Worm (Caenorhabditis elegans) whole organism, L1 larva: ENCODE results near the gene C52E2.5.

Source experiments
- F16B12.6 ChIP-seq: fragments of 150-350 bp; optimal IDR thresholded peaks from 2 replicates; lab custom pipeline; 2014; ENCODE audit warnings: missing biosample characterization, missing genetic modification characterization
- Y116A8C.19 ChIP-seq: sonication (generic microtip); optimal IDR thresholded peaks from 2 replicates; lab custom pipeline; 2016; ENCODE audit warnings: missing compliant biosample characterization, missing genetic modification characterization, borderline replicate concordance
- alr-1 ChIP-seq: fragments of 200-800 bp; sonication (Bioruptor generic); optimal IDR thresholded peaks from 2 replicates; lab custom pipeline; 2018; ENCODE audit warnings: borderline replicate concordance, mild to moderate bottlenecking, missing genetic modification characterization, missing compliant biosample characterization
- aly-2 ChIP-seq: fragments of 150-350 bp; optimal IDR thresholded peaks from 2 replicates; lab custom pipeline; 2014; ENCODE audit warnings: missing biosample characterization, missing genetic modification characterization
- ceh-63 ChIP-seq: fragments of 200-800 bp; sonication (Bioruptor generic); optimal IDR thresholded peaks from 2 replicates; lab custom pipeline; 2018; ENCODE audit warnings: mild to moderate bottlenecking, missing genetic modification characterization, missing compliant biosample characterization
- ces-1 ChIP-seq: fragments of 150-350 bp; optimal IDR thresholded peaks from 2 replicates; lab custom pipeline; 2014; ENCODE audit warnings: missing biosample characterization, missing genetic modification reagents, missing genetic modification characterization
- dsc-1 ChIP-seq: sonication (generic microtip); optimal IDR thresholded peaks from 2 replicates; lab custom pipeline; 2016; ENCODE audit warnings: mild to moderate bottlenecking, missing genetic modification characterization, missing compliant biosample characterization
- efl-1 ChIP-seq, 4 experiments: fragments of 150-350 bp; optimal IDR thresholded peaks in 3 of 4; peaks in 1 of 4; 1 replicate in 1 of 4; 2 replicates in 3 of 4; lab custom pipeline; 2014; ENCODE audit warnings: missing biosample characterization in 2 of 4, missing genetic modification characterization in 2 of 4, missing genetic modification reagents in 2 of 4
- efl-3 ChIP-seq: fragments of 200-800 bp; sonication (Bioruptor generic); optimal IDR thresholded peaks from 2 replicates; lab custom pipeline; 2018; ENCODE audit warnings: mild to moderate bottlenecking, missing genetic modification characterization, missing compliant biosample characterization
- elt-3 ChIP-seq, 6 experiments: fragments of 150-350 bp in 1 of 6; sonication (generic microtip); optimal IDR thresholded peaks; 2 replicates each; lab custom pipeline; 2017 to 2018; ENCODE audit warnings: missing biosample characterization in 6 of 6, missing genetic modification characterization in 6 of 6, inconsistent platforms in 1 of 6
- fkh-10 ChIP-seq: sonication (generic microtip); optimal IDR thresholded peaks from 2 replicates; lab custom pipeline; 2017; ENCODE audit warnings: missing biosample characterization, missing genetic modification reagents, missing genetic modification characterization
- fkh-4 ChIP-seq: sonication (generic microtip); optimal IDR thresholded peaks from 2 replicates; lab custom pipeline; 2016; ENCODE audit warnings: missing compliant biosample characterization, missing genetic modification characterization, borderline replicate concordance
- fkh-8 ChIP-seq: sonication (generic microtip); optimal IDR thresholded peaks from 2 replicates; lab custom pipeline; 2016; ENCODE audit warnings: mild to moderate bottlenecking, missing genetic modification characterization, missing compliant biosample characterization
- fos-1 ChIP-seq: fragments of 150-350 bp; optimal IDR thresholded peaks from 2 replicates; lab custom pipeline; 2014; ENCODE audit warnings: missing biosample characterization, missing genetic modification characterization
- hlh-17 ChIP-seq: fragments of 200-800 bp; sonication (Bioruptor generic); optimal IDR thresholded peaks from 2 replicates; lab custom pipeline; 2018; ENCODE audit warnings: missing genetic modification characterization, mild to moderate bottlenecking, missing compliant biosample characterization, moderate library complexity, borderline replicate concordance
- hlh-4 ChIP-seq: sonication (generic microtip); optimal IDR thresholded peaks from 2 replicates; lab custom pipeline; 2016; ENCODE audit warnings: mild to moderate bottlenecking, missing genetic modification characterization, missing compliant biosample characterization
- irx-1 ChIP-seq: sonication (generic microtip); optimal IDR thresholded peaks from 2 replicates; lab custom pipeline; 2016; ENCODE audit warnings: missing genetic modification characterization, missing compliant biosample characterization
- lin-15B ChIP-seq: fragments of 150-350 bp; sonication (generic microtip); optimal IDR thresholded peaks from 3 replicates; lab custom pipeline; 2014; ENCODE audit warnings: missing biosample characterization, missing genetic modification characterization
- lin-35 ChIP-seq, 2 experiments: fragments of 150-350 bp; optimal IDR thresholded peaks; 2 replicates each; lab custom pipeline; 2014; ENCODE audit warnings: missing biosample characterization in 2 of 2, missing genetic modification characterization in 2 of 2, missing genetic modification reagents in 2 of 2
- lsy-2 ChIP-seq, 2 experiments: fragments of 150-350 bp; optimal IDR thresholded peaks; 2 replicates each; lab custom pipeline; 2014; ENCODE audit warnings: missing biosample characterization in 2 of 2, missing genetic modification characterization in 2 of 2
- mab-9 ChIP-seq: fragments of 200-800 bp; sonication (Bioruptor generic); IDR thresholded peaks from 2 replicates; pipeline ENCODE4 v1.3.6; 2022; ENCODE audit warnings: missing genetic modification reagents, missing genetic modification characterization, missing compliant biosample characterization
- mdl-1 ChIP-seq, 2 experiments: fragments of 150-350 bp; optimal IDR thresholded peaks; 2 replicates each; lab custom pipeline; 2014 to 2017; ENCODE audit warnings: missing biosample characterization in 2 of 2, missing genetic modification characterization in 2 of 2, inconsistent platforms in 1 of 2
- nhr-11 ChIP-seq: fragments of 150-350 bp; optimal IDR thresholded peaks from 2 replicates; lab custom pipeline; 2014; ENCODE audit warnings: missing biosample characterization, missing genetic modification characterization
- nhr-19 ChIP-seq: fragments of 200-800 bp; sonication (Bioruptor generic); conservative IDR thresholded peaks from 2 replicates; pipeline ENCODE4 v1.3.6; 2022; ENCODE audit warnings: missing genetic modification characterization, missing compliant biosample characterization
- nhr-71 ChIP-seq: sonication (generic microtip); optimal IDR thresholded peaks from 2 replicates; lab custom pipeline; 2016; ENCODE audit warnings: mild to moderate bottlenecking, missing genetic modification characterization, moderate library complexity, missing compliant biosample characterization
- nhr-76 ChIP-seq: sonication (generic microtip); optimal IDR thresholded peaks from 2 replicates; lab custom pipeline; 2017; ENCODE audit warnings: missing biosample characterization, missing genetic modification characterization
- pag-3 ChIP-seq: sonication (generic microtip); optimal IDR thresholded peaks from 2 replicates; lab custom pipeline; 2017; ENCODE audit warnings: missing genetic modification characterization, mild to moderate bottlenecking, missing compliant biosample characterization, antibody characterized with exemption, borderline replicate concordance; ENCODE audit not compliant: insufficient read depth
- pqm-1 ChIP-seq: sonication (generic microtip); optimal IDR thresholded peaks from 3 replicates; lab custom pipeline; 2017; ENCODE audit warnings: missing biosample characterization, missing genetic modification characterization
- skn-1 ChIP-seq: fragments of 150-350 bp; optimal IDR thresholded peaks from 2 replicates; lab custom pipeline; 2014; ENCODE audit warnings: missing biosample characterization, missing genetic modification characterization
- snpc-4 ChIP-seq: fragments of 150-350 bp; optimal IDR thresholded peaks from 2 replicates; lab custom pipeline; 2014; ENCODE audit warnings: missing biosample characterization, missing genetic modification characterization
- sup-37 ChIP-seq: fragments of 200-800 bp; sonication (Bioruptor generic); optimal IDR thresholded peaks from 2 replicates; lab custom pipeline; 2018; ENCODE audit warnings: mild to moderate bottlenecking, missing genetic modification characterization, missing compliant biosample characterization
- swsn-7 ChIP-seq: sonication (generic microtip); optimal IDR thresholded peaks from 2 replicates; lab custom pipeline; 2016; ENCODE audit warnings: missing genetic modification characterization, missing compliant biosample characterization
- tlp-1 ChIP-seq: fragments of 150-350 bp; optimal IDR thresholded peaks from 2 replicates; lab custom pipeline; 2014; ENCODE audit warnings: missing biosample characterization, missing genetic modification characterization
- unc-62 ChIP-seq: fragments of 150-350 bp; optimal IDR thresholded peaks from 2 replicates; lab custom pipeline; 2014; ENCODE audit warnings: missing biosample characterization, missing genetic modification reagents, missing genetic modification characterization
- unc-86 ChIP-seq: sonication (generic microtip); optimal IDR thresholded peaks from 2 replicates; lab custom pipeline; 2016; ENCODE audit warnings: missing genetic modification characterization, missing compliant biosample characterization
- vab-15 ChIP-seq: sonication (generic microtip); optimal IDR thresholded peaks from 2 replicates; lab custom pipeline; 2017; ENCODE audit warnings: missing genotype, mild to moderate bottlenecking, missing genetic modification characterization, missing compliant biosample characterization
- zag-1 ChIP-seq: fragments of 150-350 bp; optimal IDR thresholded peaks from 2 replicates; lab custom pipeline; 2014; ENCODE audit warnings: missing biosample characterization, missing genetic modification characterization
- ztf-11 ChIP-seq, 2 experiments: sonication (generic microtip); optimal IDR thresholded peaks; 2 replicates each; lab custom pipeline; 2016 to 2017; ENCODE audit warnings: missing genetic modification characterization in 2 of 2, missing biosample characterization in 1 of 2, missing compliant biosample characterization in 1 of 2
- ztf-4 ChIP-seq: fragments of 150-350 bp; optimal IDR thresholded peaks from 2 replicates; lab custom pipeline; 2014; ENCODE audit warnings: missing biosample characterization, missing genetic modification characterization

Gene C52E2.5

ce11 chrII:1884635-1885034 lies 41.9 kb upstream of the C52E2.5 start, which contains the start of gene math-6:
TSS of gene math-6 (minus strand) at chrII:1884735.
- TF ChIP-seq alr-1 (tag; lab: Kevin White, UChicago) (no peak), unc-86 (tag; lab: Kevin White, UChicago) (no peak), fos-1 (no peak), ztf-11 (tag; optimal IDR thresholded peaks at IDR 0.05; lab: Kevin White, UChicago) (no peak), elt-3 (tag; optimal IDR thresholded peaks at IDR 0.05; lab: Kevin White, UChicago) (no peak), Y116A8C.19 (no peak), dsc-1 (tag; lab: Kevin White, UChicago) (no peak), F16B12.6 (no peak), vab-15 (tag; lab: Kevin White, UChicago) (no peak), mab-9 (GFP tag; lab: Robert Waterston, UW) (no peak), nhr-76 (no peak), ztf-4 (tag; lab: Kevin White, UChicago) (no peak), snpc-4 (tag; lab: Kevin White, UChicago) (no peak), efl-1 (optimal IDR thresholded peaks at IDR 0.05; lab: Kevin White, UChicago) (no peak), efl-1 (GFP tag; optimal IDR thresholded peaks at IDR 0.05 in 1 of 2; lab: Kevin White, UChicago) (no peak), nhr-11 (no peak), mdl-1 (tag; optimal IDR thresholded peaks at IDR 0.05; lab: Kevin White, UChicago) (no peak), pqm-1 (tag; lab: Kevin White, UChicago) (no peak), lsy-2 (tag; optimal IDR thresholded peaks at IDR 0.05; lab: Kevin White, UChicago) (no peak), aly-2 (tag; lab: Kevin White, UChicago) (no peak)

ce11 chrII:1882705-1883104 lies 40.0 kb upstream of the C52E2.5 start, which contains the start of gene math-5:
TSS of gene math-5 (minus strand) at chrII:1882805.
- TF ChIP-seq nhr-71 = no peak
- TF ChIP-seq fos-1 = no peak
- no peak for TF ChIP-seq elt-3 (tag; optimal IDR thresholded peaks at IDR 0.05; lab: Kevin White, UChicago)
- no peak for TF ChIP-seq fkh-10 (GFP tag; lab: Kevin White, UChicago)
- TF ChIP-seq skn-1 (tag; lab: Kevin White, UChicago) = no peak
- TF ChIP-seq tlp-1 (tag; lab: Kevin White, UChicago) = no peak
- no peak for TF ChIP-seq sup-37 (GFP tag; lab: Kevin White, UChicago)
- TF ChIP-seq nhr-19 (GFP tag; lab: Robert Waterston, UW) = no peak
- no peak for TF ChIP-seq unc-62 (GFP tag; lab: Kevin White, UChicago)
- TF ChIP-seq lsy-2 (tag; optimal IDR thresholded peaks at IDR 0.05; lab: Kevin White, UChicago) = no peak
- TF ChIP-seq ces-1 (GFP tag; lab: Kevin White, UChicago) = no peak
- no peak for TF ChIP-seq dsc-1 (tag; lab: Kevin White, UChicago)
- no peak for TF ChIP-seq ceh-63 (GFP tag; lab: Kevin White, UChicago)
- no peak for TF ChIP-seq lin-35 (GFP tag; optimal IDR thresholded peaks at IDR 0.05; lab: Kevin White, UChicago)
- no peak for TF ChIP-seq hlh-4 (tag; lab: Kevin White, UChicago)
- TF ChIP-seq Y116A8C.19 = no peak

- TF ChIP-seq zag-1 (tag; lab: Kevin White, UChicago) (no peak), ces-1 (GFP tag; lab: Kevin White, UChicago) (no peak), fkh-8 (no peak)
Measured at ce11 chrII:1878663-1879062, 35.9 kb upstream of the C52E2.5 start, which contains the start of gene math-16. TSS of gene math-16 (minus strand) at chrII:1878763.

ce11 chrII:1875658-1876057 lies 32.9 kb upstream of the C52E2.5 start, which contains the start of gene math-13:
TSS of gene math-13 (plus strand) at chrII:1875958.
- TF ChIP-seq alr-1 (tag; lab: Kevin White, UChicago) (no peak), F16B12.6 (no peak), mab-9 (GFP tag; lab: Robert Waterston, UW) (no peak), pqm-1 (tag; lab: Kevin White, UChicago) (no peak), efl-3 (GFP tag; lab: Kevin White, UChicago) (no peak), lin-35 (GFP tag; optimal IDR thresholded peaks at IDR 0.05; lab: Kevin White, UChicago) (no peak), fkh-10 (GFP tag; lab: Kevin White, UChicago) (no peak), hlh-17 (GFP tag; lab: Kevin White, UChicago) (no peak), lin-15B (tag; lab: Kevin White, UChicago) (no peak), irx-1 (tag; lab: Kevin White, UChicago) (no peak), mdl-1 (tag; optimal IDR thresholded peaks at IDR 0.05; lab: Kevin White, UChicago) (no peak), fkh-4 (tag; lab: Kevin White, UChicago) (no peak), swsn-7 (no peak), sup-37 (GFP tag; lab: Kevin White, UChicago) (no peak), pag-3 (no peak), ces-1 (GFP tag; lab: Kevin White, UChicago) (no peak), aly-2 (tag; lab: Kevin White, UChicago) (no peak)
- TF ChIP-seq, all 84 proteins: peak for 0
